Fruit fly (Drosophila melanogaster) whole organism, embryonic: ENCODE measurements around the gene Nost.

Experiments
- Bdp1 ChIP-seq: fragments of 200-800 bp; sonication (Bioruptor generic); optimal IDR thresholded peaks from 3 replicates; lab custom pipeline; 2016; ENCODE audit warnings: missing biosample characterization, missing genetic modification characterization
- CG10274 ChIP-seq: fragments of 200-800 bp; sonication (Bioruptor generic); optimal IDR thresholded peaks from 3 replicates; lab custom pipeline; 2017; ENCODE audit warnings: missing biosample characterization, mild to moderate bottlenecking, missing genetic modification characterization
- CG11398 ChIP-seq: fragments of 200-800 bp; sonication (Bioruptor generic); optimal IDR thresholded peaks from 2 replicates; lab custom pipeline; 2016; ENCODE audit warnings: missing biosample characterization, missing genetic modification characterization
- CG11695 ChIP-seq: fragments of 200-800 bp; sonication (Bioruptor generic); IDR thresholded peaks from 3 replicates; pipeline ENCODE4 v1.3.6; 2022; ENCODE audit warnings: missing biosample characterization, missing genetic modification characterization
- CG13424 ChIP-seq: fragments of 200-800 bp; sonication (Bioruptor generic); optimal IDR thresholded peaks from 2 replicates; lab custom pipeline; 2019; ENCODE audit warnings: missing biosample characterization, mild to moderate bottlenecking, missing genetic modification characterization, moderate library complexity
- CG15073 ChIP-seq: fragments of 200-800 bp; sonication (Bioruptor generic); optimal IDR thresholded peaks from 2 replicates; lab custom pipeline; 2016; ENCODE audit warnings: missing biosample characterization, missing genetic modification characterization
- CG15601 ChIP-seq: fragments of 200-800 bp; sonication (Bioruptor generic); optimal IDR thresholded peaks from 3 replicates; lab custom pipeline; 2019; ENCODE audit warnings: missing biosample characterization, mild to moderate bottlenecking, missing genetic modification characterization, moderate library complexity
- CG16779 ChIP-seq: fragments of 200-800 bp; sonication (Bioruptor generic); IDR thresholded peaks from 2 replicates; pipeline ENCODE4 v1.3.6; 2022; ENCODE audit warnings: missing biosample characterization, missing genetic modification characterization
- CG30020 ChIP-seq: fragments of 200-800 bp; optimal IDR thresholded peaks from 2 replicates; lab custom pipeline; 2019; ENCODE audit warnings: missing biosample characterization, mild to moderate bottlenecking, missing genetic modification characterization, moderate library complexity
- CG31388 ChIP-seq: fragments of 200-800 bp; sonication (Bioruptor generic); optimal IDR thresholded peaks from 2 replicates; lab custom pipeline; 2016; ENCODE audit warnings: missing biosample characterization, missing genetic modification characterization
- CG3281 ChIP-seq: fragments of 200-800 bp; sonication (Bioruptor generic); optimal IDR thresholded peaks from 3 replicates; lab custom pipeline; 2017; ENCODE audit warnings: missing biosample characterization, mild to moderate bottlenecking, missing genetic modification characterization
- CG33213 ChIP-seq: fragments of 200-800 bp; sonication (Bioruptor generic); optimal IDR thresholded peaks from 3 replicates; lab custom pipeline; 2016; ENCODE audit warnings: missing biosample characterization, missing genetic modification characterization
- CG33557 ChIP-seq: fragments of 200-800 bp; sonication (Bioruptor generic); optimal IDR thresholded peaks from 2 replicates; lab custom pipeline; 2019; ENCODE audit warnings: missing biosample characterization, mild to moderate bottlenecking, missing genetic modification characterization, moderate library complexity
- CG3407 ChIP-seq: fragments of 200-800 bp; sonication (Bioruptor generic); optimal IDR thresholded peaks from 2 replicates; lab custom pipeline; 2018; ENCODE audit warnings: missing biosample characterization, mild to moderate bottlenecking, missing genetic modification characterization
- CG4617 ChIP-seq: fragments of 200-800 bp; sonication (Bioruptor generic); optimal IDR thresholded peaks from 3 replicates; lab custom pipeline; 2016; ENCODE audit warnings: missing biosample characterization, missing genetic modification characterization, borderline replicate concordance
- CG6683 ChIP-seq: fragments of 200-800 bp; sonication (Bioruptor generic); optimal IDR thresholded peaks from 2 replicates; lab custom pipeline; 2017; ENCODE audit warnings: missing biosample characterization, mild to moderate bottlenecking, missing genetic modification characterization, missing genetic modification reagents
- CG6791 ChIP-seq: fragments of 200-800 bp; sonication (Bioruptor generic); IDR thresholded peaks from 3 replicates; pipeline ENCODE4 v1.3.6; 2022; ENCODE audit warnings: missing biosample characterization, missing genetic modification characterization; ENCODE audit not compliant: partially characterized antibody
- CG8281 ChIP-seq: fragments of 200-800 bp; sonication (Bioruptor generic); optimal IDR thresholded peaks from 2 replicates; lab custom pipeline; 2018; ENCODE audit warnings: missing biosample characterization, mild to moderate bottlenecking, missing genetic modification characterization, moderate library complexity
- CG8924 ChIP-seq: fragments of 200-800 bp; optimal IDR thresholded peaks from 3 replicates; lab custom pipeline; 2019; ENCODE audit warnings: missing biosample characterization, mild to moderate bottlenecking, missing genetic modification characterization, moderate library complexity
- CG9215 ChIP-seq: fragments of 200-800 bp; sonication (Bioruptor generic); IDR thresholded peaks from 2 replicates; pipeline ENCODE4 v1.3.6; 2022; ENCODE audit warnings: missing biosample characterization, missing genetic modification characterization
- Chrac-16 ChIP-seq: fragments of 200-800 bp; sonication (Bioruptor generic); optimal IDR thresholded peaks from 3 replicates; lab custom pipeline; 2016; ENCODE audit warnings: missing biosample characterization, missing genetic modification characterization
- CkIIα-i1 ChIP-seq: fragments of 200-800 bp; sonication (Bioruptor generic); IDR thresholded peaks from 2 replicates; pipeline ENCODE4 v1.3.6; 2022; ENCODE audit warnings: missing biosample characterization, missing genetic modification characterization
- D19A ChIP-seq: fragments of 200-800 bp; optimal IDR thresholded peaks from 3 replicates; lab custom pipeline; 2019; ENCODE audit warnings: missing biosample characterization, mild to moderate bottlenecking, missing genetic modification characterization, moderate library complexity
- Dad ChIP-seq: fragments of 200-800 bp; sonication (Bioruptor generic); optimal IDR thresholded peaks from 3 replicates; lab custom pipeline; 2016; ENCODE audit warnings: missing biosample characterization, missing genetic modification characterization
- Drgx ChIP-seq: fragments of 200-800 bp; sonication (Bioruptor generic); IDR thresholded peaks from 2 replicates; pipeline ENCODE4 v1.3.6; 2022; ENCODE audit warnings: missing biosample characterization, missing genetic modification characterization
- E2f1 ChIP-seq: fragments of 200-800 bp; sonication (Bioruptor generic); IDR thresholded peaks from 2 replicates; pipeline ENCODE4 v1.3.6; 2022; ENCODE audit warnings: missing biosample characterization, missing genetic modification characterization
- Fer1 ChIP-seq: fragments of 200-800 bp; sonication (Bioruptor generic); optimal IDR thresholded peaks from 2 replicates; lab custom pipeline; 2017; ENCODE audit warnings: missing biosample characterization, mild to moderate bottlenecking, missing genetic modification characterization
- Neu2 ChIP-seq: fragments of 200-800 bp; sonication (Bioruptor generic); optimal IDR thresholded peaks from 3 replicates; lab custom pipeline; 2016; ENCODE audit warnings: missing biosample characterization, missing genetic modification characterization, borderline replicate concordance
- Oli ChIP-seq: fragments of 200-800 bp; sonication (Bioruptor generic); optimal IDR thresholded peaks from 2 replicates; lab custom pipeline; 2018; ENCODE audit warnings: missing biosample characterization, mild to moderate bottlenecking, missing genetic modification characterization, moderate library complexity
- Scr ChIP-seq: fragments of 200-800 bp; sonication (Bioruptor generic); IDR thresholded peaks from 2 replicates; pipeline ENCODE4 v1.3.6; 2022; ENCODE audit warnings: missing biosample characterization, missing genetic modification characterization; ENCODE audit not compliant: partially characterized antibody
- Stat92E ChIP-seq, 3 experiments: fragments of >200 bp in 2 of 3; fragments of 200-800 bp in 1 of 3; sonication (Bioruptor generic) in 1 of 3; optimal IDR thresholded peaks; 2 replicates each; lab custom pipeline; 2017 to 2019; ENCODE audit warnings: missing biosample characterization in 3 of 3, missing genetic modification characterization in 3 of 3, mild to moderate bottlenecking in 1 of 3, moderate library complexity in 1 of 3
- bcd ChIP-seq: fragments of 200-800 bp; sonication (Bioruptor generic); optimal IDR thresholded peaks from 2 replicates; lab custom pipeline; 2017; ENCODE audit warnings: missing biosample characterization, mild to moderate bottlenecking, missing genetic modification characterization
- bigmax ChIP-seq: fragments of 200-800 bp; sonication (Bioruptor generic); optimal IDR thresholded peaks from 2 replicates; lab custom pipeline; 2018; ENCODE audit warnings: missing biosample characterization, mild to moderate bottlenecking, missing genetic modification characterization
- chif ChIP-seq, 2 experiments: fragments of 200-800 bp; sonication (Bioruptor generic); optimal IDR thresholded peaks; 3 replicates each; lab custom pipeline; 2016; ENCODE audit warnings: missing biosample characterization in 2 of 2, missing genetic modification characterization in 2 of 2
- chn ChIP-seq: fragments of 200-800 bp; sonication (Bioruptor generic); optimal IDR thresholded peaks from 2 replicates; lab custom pipeline; 2016; ENCODE audit warnings: missing biosample characterization, missing genetic modification characterization
- da ChIP-seq: fragments of 200-800 bp; sonication (Bioruptor generic); optimal IDR thresholded peaks from 2 replicates; lab custom pipeline; 2016; ENCODE audit warnings: missing biosample characterization, missing genetic modification characterization
- eve ChIP-seq, 2 experiments: fragments of >200 bp; optimal IDR thresholded peaks; 2 replicates each; lab custom pipeline; 2017; ENCODE audit warnings: missing biosample characterization in 2 of 2, missing genetic modification characterization in 2 of 2
- exex ChIP-seq: fragments of 200-800 bp; sonication (Bioruptor generic); optimal IDR thresholded peaks from 4 replicates; lab custom pipeline; 2018; ENCODE audit warnings: missing biosample characterization, mild to moderate bottlenecking, missing genetic modification characterization, moderate library complexity
- fu2 ChIP-seq: fragments of 200-800 bp; sonication (Bioruptor generic); optimal IDR thresholded peaks from 2 replicates; lab custom pipeline; 2016; ENCODE audit warnings: missing biosample characterization, missing genetic modification characterization
- gcm2 ChIP-seq: fragments of 200-800 bp; sonication (Bioruptor generic); optimal IDR thresholded peaks from 2 replicates; lab custom pipeline; 2016; ENCODE audit warnings: missing biosample characterization, missing genetic modification characterization
- ham ChIP-seq: fragments of 200-800 bp; sonication (Bioruptor generic); IDR thresholded peaks from 2 replicates; pipeline ENCODE4 v1.3.6; 2022; ENCODE audit warnings: missing biosample characterization, missing genetic modification characterization
- ken ChIP-seq: fragments of 200-800 bp; sonication (Bioruptor generic); IDR thresholded peaks from 3 replicates; pipeline ENCODE4 v1.3.6; 2022; ENCODE audit warnings: missing biosample characterization, missing genetic modification characterization
- kni ChIP-seq: fragments of 200-800 bp; sonication (Bioruptor generic); optimal IDR thresholded peaks from 3 replicates; lab custom pipeline; 2017; ENCODE audit warnings: mild to moderate bottlenecking, missing biosample characterization, missing genetic modification reagents, missing genetic modification characterization
- lola ChIP-seq, 3 experiments: fragments of >200 bp in 2 of 3; fragments of 200-800 bp in 1 of 3; sonication (Bioruptor generic) in 1 of 3; optimal IDR thresholded peaks; 2 replicates each; lab custom pipeline; 2017 to 2019; ENCODE audit warnings: missing biosample characterization in 3 of 3, missing genetic modification characterization in 3 of 3, mild to moderate bottlenecking in 1 of 3, moderate library complexity in 1 of 3
- luna ChIP-seq: fragments of 200-800 bp; sonication (Bioruptor generic); optimal IDR thresholded peaks from 2 replicates; lab custom pipeline; 2016; ENCODE audit warnings: missing biosample characterization, missing genetic modification characterization
- nerfin-2 ChIP-seq: fragments of 200-800 bp; sonication (Bioruptor generic); IDR thresholded peaks from 2 replicates; pipeline ENCODE4 v1.3.6; 2022; ENCODE audit warnings: missing biosample characterization, missing genetic modification characterization; ENCODE audit not compliant: partially characterized antibody
- peb ChIP-seq: fragments of 200-800 bp; sonication (Bioruptor generic); IDR thresholded peaks from 2 replicates; pipeline ENCODE4 v1.3.6; 2022; ENCODE audit warnings: missing biosample characterization, missing genetic modification characterization
- stc ChIP-seq: fragments of 200-800 bp; sonication (Bioruptor generic); IDR thresholded peaks from 2 replicates; pipeline ENCODE4 v1.3.6; 2022; ENCODE audit warnings: missing biosample characterization, missing genetic modification characterization
- stwl ChIP-seq: fragments of 200-800 bp; sonication (Bioruptor generic); optimal IDR thresholded peaks from 3 replicates; lab custom pipeline; 2018; ENCODE audit warnings: missing biosample characterization, mild to moderate bottlenecking, missing genetic modification characterization, moderate library complexity
- tap ChIP-seq: fragments of 200-800 bp; optimal IDR thresholded peaks from 3 replicates; lab custom pipeline; 2019; ENCODE audit warnings: missing biosample characterization, mild to moderate bottlenecking, missing genetic modification characterization, moderate library complexity

Nost gene

dm6 chrX:9080962-9081361, 51.0 kb downstream of the Nost start, which contains the start of the genes CG7246 and HP1b (continued):
- TF ChIP-seq bcd (peak; percentile 65), gcm2 (GFP tag; lab: Kevin White, UChicago) (no peak), tap (tag; lab: Kevin White, UChicago) (peak; percentile 25), Chrac-16 (GFP tag; lab: Kevin White, UChicago) (peak; percentile 48), Stat92E (GFP tag; optimal IDR thresholded peaks at IDR 0.05; lab: Kevin White, UChicago) (no peak), CG33213 (no peak), CG6683 (peak; percentile 27), CG9215 (GFP tag; lab: Robert Waterston, UW) (peak; percentile 71), Scr (GFP tag; lab: Robert Waterston, UW) (peak; percentile 86), CG15601 (tag; lab: Kevin White, UChicago) (peak; percentile 40), CG15073 (GFP tag; lab: Kevin White, UChicago) (no peak), E2f1 (GFP tag; lab: Robert Waterston, UW) (peak; percentile 49; the same call in 1 of the 2 replicates), CG8281 (tag; lab: Kevin White, UChicago) (peak; percentile 14), chif (GFP tag; optimal IDR thresholded peaks at IDR 0.05; lab: Kevin White, UChicago) (peak; percentile 22 to 53), CG8924 (peak; percentile 72), ham (GFP tag; lab: Robert Waterston, UW) (no peak), CG16779 (no peak), CkIIα-i1 (GFP tag; lab: Robert Waterston, UW) (no peak), CG10274 (GFP tag; lab: Kevin White, UChicago) (no peak), da (no peak), CG3407 (peak; percentile 41), CG31388 (GFP tag; lab: Kevin White, UChicago) (peak; percentile 24), Dad (GFP tag; lab: Kevin White, UChicago) (peak; percentile 10), nerfin-2 (peak; percentile 66), luna (GFP tag; lab: Kevin White, UChicago) (peak; percentile 12), ken (peak; percentile 75), CG13424 (tag; lab: Kevin White, UChicago) (peak; percentile 72), Neu2 (no peak), exex (tag; lab: Kevin White, UChicago) (peak; percentile 49), Bdp1 (GFP tag; lab: Kevin White, UChicago) (no peak), CG30020 (tag; lab: Kevin White, UChicago) (peak; percentile 67), chn (GFP tag; lab: Kevin White, UChicago) (no peak), CG11695 (GFP tag; lab: Robert Waterston, UW) (peak; percentile 53; the same call in 1 of the 3 replicates), stc (GFP tag; lab: Robert Waterston, UW) (peak; percentile 74), CG4617 (GFP tag; lab: Kevin White, UChicago) (peak; percentile 64), bigmax (GFP tag; lab: Kevin White, UChicago) (no peak), CG11398 (GFP tag; lab: Kevin White, UChicago) (peak; percentile 2), eve (GFP tag; optimal IDR thresholded peaks at IDR 0.05; lab: Kevin White, UChicago) (no peak), stwl (tag; lab: Kevin White, UChicago) (peak; percentile 44), kni (no peak), CG33557 (peak; percentile 51), Oli (tag; lab: Kevin White, UChicago) (peak; percentile 31), CG6791 (peak; percentile 58; the same call in 1 of the 3 replicates), lola (GFP tag; optimal IDR thresholded peaks at IDR 0.05; lab: Kevin White, UChicago) (peak in 1 of 3 experiments; percentile 56), CG3281 (GFP tag; lab: Kevin White, UChicago) (peak; percentile 63), Drgx (GFP tag; lab: Robert Waterston, UW) (peak; percentile 64), D19A (peak; percentile 59), Fer1 (GFP tag; lab: Kevin White, UChicago) (peak; percentile 68), fu2 (GFP tag; lab: Kevin White, UChicago) (peak; percentile 33), peb (GFP tag; lab: Robert Waterston, UW) (peak; percentile 60)
